Fruit fly (Drosophila melanogaster): Measurements from ENCODE around the gene Arp2.

DNA sequence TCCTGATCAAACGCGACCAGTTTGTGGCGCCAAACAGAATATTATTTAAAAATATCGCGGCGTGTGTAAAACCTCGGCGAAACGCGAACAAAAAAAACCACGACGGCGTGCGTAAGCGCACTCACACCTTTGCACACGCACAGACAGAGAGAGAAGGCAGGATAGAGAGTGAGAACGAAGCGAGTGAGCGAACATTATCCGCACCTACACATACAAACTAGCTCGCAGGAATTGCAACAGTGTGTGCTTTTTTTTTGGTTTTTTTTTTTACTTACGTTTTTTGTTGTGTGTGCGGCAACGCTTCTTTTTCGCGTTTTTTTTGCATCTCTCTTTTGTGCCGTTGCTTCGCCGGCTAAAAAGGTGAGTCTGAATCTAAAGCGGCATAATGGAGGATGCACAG, 46.0 kb upstream of the Arp2 start:
- no peak for TF ChIP-seq CrebA (GFP tag; optimal IDR thresholded peaks at IDR 0.05; ENCODE audit: borderline replicate concordance)
- no peak for TF ChIP-seq Dfd (GFP tag; optimal IDR thresholded peaks at IDR 0.05)
- peak; percentile 87 for TF ChIP-seq psq (GFP tag; optimal IDR thresholded peaks at IDR 0.05)
